Worm (Caenorhabditis elegans): Measurements from ENCODE around the gene sre-27.

The sre-27 gene

ce11 chrII:12459422-12459821 lies 42.0 kb upstream of the sre-27 start, which contains the start of gene tag-281:
Gene tag-281 (plus strand): TSS chrII:12459761.
- TF ChIP-seq sptf-1 (tag; optimal IDR thresholded peaks at IDR 0.05) = peak; percentile 25
- TF ChIP-seq nhr-237 (tag; optimal IDR thresholded peaks at IDR 0.05) = peak; percentile 54
- peak; percentile 70 for TF ChIP-seq ces-1 (GFP tag; optimal IDR thresholded peaks at IDR 0.05)
- no peak for TF ChIP-seq ceh-83 (GFP tag; optimal IDR thresholded peaks at IDR 0.05)
- TF ChIP-seq tbx-8 (GFP tag; optimal IDR thresholded peaks at IDR 0.05) = no peak
- peak; percentile 9 for TF ChIP-seq lin-13 (tag; optimal IDR thresholded peaks at IDR 0.05)
- TF ChIP-seq cnd-1 (tag; optimal IDR thresholded peaks at IDR 0.05) = no peak
- no peak for TF ChIP-seq unc-120 (tag; optimal IDR thresholded peaks at IDR 0.05; ENCODE audit: poor library complexity, severe bottlenecking)
- TF ChIP-seq ham-2 (GFP tag; optimal IDR thresholded peaks at IDR 0.05) = no peak
- TF ChIP-seq pha-4 (tag; optimal IDR thresholded peaks at IDR 0.05) = peak; percentile 17
- no peak for TF ChIP-seq M03D4.4 (tag; optimal IDR thresholded peaks at IDR 0.05)
- TF ChIP-seq flh-1 (GFP tag; optimal IDR thresholded peaks at IDR 0.05) = no peak
- no peak for TF ChIP-seq mab-5 (tag; optimal IDR thresholded peaks at IDR 0.05)
- TF ChIP-seq ceh-39 (tag; optimal IDR thresholded peaks at IDR 0.05) = peak; percentile 37
- TF ChIP-seq mep-1 (tag; optimal IDR thresholded peaks at IDR 0.05) = peak; percentile 72
- no peak for TF ChIP-seq bed-3 (GFP tag; optimal IDR thresholded peaks at IDR 0.05)
- no peak for TF ChIP-seq zip-8 (tag; optimal IDR thresholded peaks at IDR 0.05)
- no peak for TF ChIP-seq snpc-4 (tag; optimal IDR thresholded peaks at IDR 0.05)
- no peak for TF ChIP-seq lin-32 (GFP tag; optimal IDR thresholded peaks at IDR 0.05)
- TF ChIP-seq nhr-2 (tag; optimal IDR thresholded peaks at IDR 0.05) = peak; percentile 38
- no peak for TF ChIP-seq elt-3 (tag; optimal IDR thresholded peaks at IDR 0.05)
- no peak for TF ChIP-seq ceh-43 (GFP tag; optimal IDR thresholded peaks at IDR 0.05)
- TF ChIP-seq lsy-2 (tag; optimal IDR thresholded peaks at IDR 0.05) = peak; percentile 82
- no peak for TF ChIP-seq nhr-12 (tag; optimal IDR thresholded peaks at IDR 0.05)
- no peak for TF ChIP-seq unc-62 (GFP tag; optimal IDR thresholded peaks at IDR 0.05)
- TF ChIP-seq nhr-28 (tag; optimal IDR thresholded peaks at IDR 0.05) = no peak

ce11 chrII:12457275-12457674 lies 39.9 kb upstream of the sre-27 start, which contains the start of gene sre-38:
Gene sre-38 (plus strand): TSS chrII:12457575.
- TF ChIP-seq hlh-1 (tag; optimal IDR thresholded peaks at IDR 0.05) (no peak), ceh-43 (GFP tag; optimal IDR thresholded peaks at IDR 0.05) (no peak), sem-2 (GFP tag; optimal IDR thresholded peaks at IDR 0.05) (no peak), mep-1 (tag; optimal IDR thresholded peaks at IDR 0.05) (no peak), sptf-1 (tag; optimal IDR thresholded peaks at IDR 0.05) (no peak), blmp-1 (tag; optimal IDR thresholded peaks at IDR 0.05) (no peak), cnd-1 (tag; optimal IDR thresholded peaks at IDR 0.05) (no peak), nhr-28 (tag; optimal IDR thresholded peaks at IDR 0.05) (no peak), elt-3 (tag; optimal IDR thresholded peaks at IDR 0.05) (no peak), ceh-39 (tag; optimal IDR thresholded peaks at IDR 0.05) (no peak), nhr-237 (tag; optimal IDR thresholded peaks at IDR 0.05) (no peak)

- TF ChIP-seq zip-8 (tag; optimal IDR thresholded peaks at IDR 0.05) (no peak), unc-39 (tag; optimal IDR thresholded peaks at IDR 0.05) (no peak), mab-5 (tag; optimal IDR thresholded peaks at IDR 0.05) (no peak), nhr-237 (tag; optimal IDR thresholded peaks at IDR 0.05) (no peak), elt-3 (tag; optimal IDR thresholded peaks at IDR 0.05) (no peak), M03D4.4 (tag; optimal IDR thresholded peaks at IDR 0.05) (no peak), bed-3 (GFP tag; optimal IDR thresholded peaks at IDR 0.05) (no peak), pha-4 (tag; optimal IDR thresholded peaks at IDR 0.05) (no peak), ceh-43 (GFP tag; optimal IDR thresholded peaks at IDR 0.05) (no peak), ces-1 (GFP tag; optimal IDR thresholded peaks at IDR 0.05) (no peak), elt-1 (tag; optimal IDR thresholded peaks at IDR 0.05; ENCODE audit: borderline replicate concordance, insufficient read depth) (no peak), nhr-12 (tag; optimal IDR thresholded peaks at IDR 0.05) (no peak), unc-120 (tag; optimal IDR thresholded peaks at IDR 0.05; ENCODE audit: poor library complexity, severe bottlenecking) (no peak), hlh-1 (tag; optimal IDR thresholded peaks at IDR 0.05) (no peak)
Observed at ce11 chrII:12456633-12457032, 39.2 kb upstream of the sre-27 start, which contains the start of gene sre-32. Gene sre-32 (minus strand): TSS chrII:12456733.

ce11 chrII:12452754-12453352 lies 35.4 kb upstream of the sre-27 start, which contains the start of the genes sre-35 and sre-33:
Gene sre-35 (minus strand): TSS chrII:12452854.
Gene sre-33 (plus strand): TSS chrII:12453302.
- TF ChIP-seq elt-3 (tag; optimal IDR thresholded peaks at IDR 0.05) (no peak), pha-4 (tag; optimal IDR thresholded peaks at IDR 0.05) (no peak), nhr-76 (tag; optimal IDR thresholded peaks at IDR 0.05) (no peak), tbx-8 (GFP tag; optimal IDR thresholded peaks at IDR 0.05) (no peak), bed-3 (GFP tag; optimal IDR thresholded peaks at IDR 0.05) (no peak), snpc-4 (tag; optimal IDR thresholded peaks at IDR 0.05) (no peak), sptf-1 (tag; optimal IDR thresholded peaks at IDR 0.05) (no peak), unc-39 (tag; optimal IDR thresholded peaks at IDR 0.05) (no peak), ceh-83 (GFP tag; optimal IDR thresholded peaks at IDR 0.05) (no peak), unc-120 (tag; optimal IDR thresholded peaks at IDR 0.05; ENCODE audit: poor library complexity, severe bottlenecking) (no peak)
